Fruit fly (Drosophila melanogaster): ENCODE measurements around the gene His2Av.

His2Av gene

DNA sequence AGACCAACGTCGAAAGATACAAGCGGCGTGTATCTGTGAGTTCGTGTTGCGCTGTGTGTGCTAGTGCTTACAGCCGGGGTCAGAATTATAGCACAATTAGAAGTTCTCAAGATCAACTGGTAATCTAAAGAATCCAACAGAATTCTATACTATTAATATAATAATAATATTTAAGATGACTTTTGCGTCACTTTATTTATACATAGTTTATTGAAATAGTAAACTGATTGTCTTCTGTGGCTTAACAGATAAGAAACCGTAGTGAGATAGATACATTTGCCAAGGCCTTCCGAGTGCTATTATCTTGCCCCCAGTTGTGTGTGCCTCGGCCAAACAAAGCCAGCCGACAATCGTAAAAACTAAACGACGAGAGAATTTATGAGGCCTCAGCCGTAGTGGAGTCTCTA lies 19.6 kb downstream of the His2Av start (continued):
- no peak for TF ChIP-seq chif (GFP tag; optimal IDR thresholded peaks at IDR 0.05)
- TF ChIP-seq peb (GFP tag; IDR thresholded peaks at IDR 0.05): peak; percentile 22; the same call in 1 of the 2 replicates
- peak; percentile 79 for TF ChIP-seq Kr (GFP tag; optimal IDR thresholded peaks at IDR 0.05)
- peak; percentile 24 for TF ChIP-seq pros (GFP tag; optimal IDR thresholded peaks at IDR 0.05)
- peak; percentile 45; the same call in 1 of the 2 replicates for TF ChIP-seq ranshi (GFP tag; IDR thresholded peaks at IDR 0.05)
- no peak for TF ChIP-seq fru (optimal IDR thresholded peaks at IDR 0.05)
- TF ChIP-seq Doc2 (GFP tag; IDR thresholded peaks at IDR 0.05): no peak
- no peak for TF ChIP-seq CG3838 (GFP tag; optimal IDR thresholded peaks at IDR 0.05)
- no peak for TF ChIP-seq Dll (GFP tag; IDR thresholded peaks at IDR 0.05; ENCODE audit: partially characterized antibody)
- TF ChIP-seq CG7839 (tag; optimal IDR thresholded peaks at IDR 0.05): peak; percentile 82
- peak; percentile 74 for TF ChIP-seq Ssrp (tag; optimal IDR thresholded peaks at IDR 0.05)
- 0 out of 3 replicates have a peak, but pooled peaks have one; percentile 43 for TF ChIP-seq H15 (GFP tag; IDR thresholded peaks at IDR 0.05)
- TF ChIP-seq ci (GFP tag; IDR thresholded peaks at IDR 0.05): 0 out of 3 replicates have a peak, but pooled peaks have one; percentile 53
- peak; percentile 73 for TF ChIP-seq CG1233 (GFP tag; optimal IDR thresholded peaks at IDR 0.05)
- peak; percentile 65 for TF ChIP-seq az2 (GFP tag; optimal IDR thresholded peaks at IDR 0.05)
- peak; percentile 17 for TF ChIP-seq CG17186 (GFP tag; optimal IDR thresholded peaks at IDR 0.05)
- TF ChIP-seq CG7372 (GFP tag; IDR thresholded peaks at IDR 0.05): peak; percentile 59
- peak; percentile 85 for TF ChIP-seq CG18262 (tag; optimal IDR thresholded peaks at IDR 0.05)
- TF ChIP-seq mam (GFP tag; optimal IDR thresholded peaks at IDR 0.05): no peak
- TF ChIP-seq CG2889 (GFP tag; IDR thresholded peaks at IDR 0.05): 0 out of 3 replicates have a peak, but pooled peaks have one; percentile 32
- TF ChIP-seq nmo (GFP tag; optimal IDR thresholded peaks at IDR 0.05): peak; percentile 83
- peak; percentile 62 for TF ChIP-seq kah (GFP tag; optimal IDR thresholded peaks at IDR 0.05)
- no peak for TF ChIP-seq CG13123 (GFP tag; optimal IDR thresholded peaks at IDR 0.05)
- TF ChIP-seq Poxn (GFP tag; IDR thresholded peaks at IDR 0.05): no peak
- peak; percentile 47; the same call in 1 of the 2 replicates for TF ChIP-seq CG9215 (GFP tag; IDR thresholded peaks at IDR 0.05)
- peak; percentile 32 for TF ChIP-seq Lhr (GFP tag; optimal IDR thresholded peaks at IDR 0.05)
- TF ChIP-seq bbx (GFP tag; IDR thresholded peaks at IDR 0.05; ENCODE audit: partially characterized antibody): no peak
- TF ChIP-seq crol (GFP tag; IDR thresholded peaks at IDR 0.05): no peak
- TF ChIP-seq GATAe (GFP tag; conservative IDR thresholded peaks at IDR 0.05): no peak
- no peak for TF ChIP-seq CG34376 (GFP tag; optimal IDR thresholded peaks at IDR 0.05)
- TF ChIP-seq Dip2 (GFP tag; IDR thresholded peaks at IDR 0.05): no peak
- TF ChIP-seq CG3995 (GFP tag; optimal IDR thresholded peaks at IDR 0.05): no peak
- TF ChIP-seq pnt (GFP tag; optimal IDR thresholded peaks at IDR 0.05): no peak
- peak; percentile 29 for TF ChIP-seq run (tag; optimal IDR thresholded peaks at IDR 0.05)
- no peak for TF ChIP-seq Mes4 (GFP tag; optimal IDR thresholded peaks at IDR 0.05)
- TF ChIP-seq CG6813 (GFP tag; optimal IDR thresholded peaks at IDR 0.05): peak; percentile 79
- peak; percentile 68 for TF ChIP-seq HLH3B (GFP tag; IDR thresholded peaks at IDR 0.05)
- peak in 1 of 2 experiments; percentile 37 for TF ChIP-seq dpn (GFP tag; optimal IDR thresholded peaks at IDR 0.05)
- TF ChIP-seq CG15479 (GFP tag; optimal IDR thresholded peaks at IDR 0.05): no peak
- peak; percentile 78 for TF ChIP-seq CG11504 (tag; optimal IDR thresholded peaks at IDR 0.05)
- peak; percentile 74 for TF ChIP-seq CG13424 (tag; optimal IDR thresholded peaks at IDR 0.05)
- TF ChIP-seq Atf3 (GFP tag; optimal IDR thresholded peaks at IDR 0.05): no peak
- TF ChIP-seq aop (GFP tag; IDR thresholded peaks at IDR 0.05): no peak
- TF ChIP-seq ind (GFP tag; optimal IDR thresholded peaks at IDR 0.05): peak; percentile 38
- peak; percentile 81 for TF ChIP-seq CG31441 (GFP tag; IDR thresholded peaks at IDR 0.05)
- TF ChIP-seq CG2129 (GFP tag; IDR thresholded peaks at IDR 0.05; ENCODE audit: partially characterized antibody): no peak
